Worm (Caenorhabditis elegans): ENCODE results near the gene rdy-2.

DNA sequence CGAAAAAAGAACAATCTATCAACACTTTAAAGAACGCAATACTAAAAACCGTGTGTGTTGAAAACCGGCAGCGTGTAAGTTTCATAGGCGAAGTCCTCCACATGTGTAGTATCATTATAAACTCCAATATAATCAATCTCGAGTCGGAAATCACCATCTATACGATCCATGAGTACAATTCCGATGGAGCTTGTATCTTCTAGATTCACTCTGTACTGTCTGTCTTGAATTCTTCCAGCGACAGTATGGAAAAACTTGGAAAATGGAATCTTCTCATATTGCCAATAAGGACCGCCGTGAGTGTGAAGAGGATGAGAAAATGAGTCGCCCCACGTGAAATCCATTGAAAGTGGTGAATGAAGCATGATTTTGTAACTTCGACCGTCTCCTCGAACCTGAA is 33.8 kb downstream of the rdy-2 start:
- TF ChIP-seq dao-5 (tag; optimal IDR thresholded peaks at IDR 0.05) (no peak), him-1 (tag; optimal IDR thresholded peaks at IDR 0.05) (no peak), W03F9.2 (tag; optimal IDR thresholded peaks at IDR 0.05) (no peak)

All from whole organism, L4/young adult.